Fruit fly (Drosophila melanogaster): ENCODE results near the gene sit.
A peak's percentile ranks its signal among the peaks of the same experiment; 100 is the strongest.

DNA sequence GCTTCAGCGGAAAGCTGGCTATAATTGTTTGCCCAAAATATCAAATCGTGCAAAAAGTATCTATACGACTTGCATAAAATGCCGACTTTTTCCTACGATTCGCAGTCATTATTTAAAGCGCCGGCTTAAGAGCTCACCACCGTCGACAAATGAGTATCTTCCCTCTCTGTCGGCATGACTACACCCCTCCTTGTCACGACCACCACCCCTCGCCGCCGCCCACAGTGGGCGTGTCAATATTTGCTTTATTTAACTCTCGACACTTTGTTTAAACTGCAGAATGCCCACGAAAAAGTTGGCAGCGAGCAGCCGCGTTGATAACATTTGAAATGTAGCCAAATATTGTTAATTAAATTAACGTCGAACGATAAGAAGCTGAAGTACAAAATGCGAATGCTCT lies 44.1 kb downstream of the sit start:
- TF ChIP-seq CG12768 (GFP tag; optimal IDR thresholded peaks at IDR 0.05) (peak; percentile 50), Clk (GFP tag; optimal IDR thresholded peaks at IDR 0.05) (no peak), CG7045 (GFP tag; optimal IDR thresholded peaks at IDR 0.05) (peak; percentile 65), ovo (GFP tag; optimal IDR thresholded peaks at IDR 0.05) (no peak), CG33017 (tag; optimal IDR thresholded peaks at IDR 0.05) (peak; percentile 32), pad (GFP tag; optimal IDR thresholded peaks at IDR 0.05) (peak; percentile 25), cnc (optimal IDR thresholded peaks at IDR 0.05) (no peak)

Data from whole organism, adult.